Worm (Caenorhabditis elegans): ENCODE measurements around the gene ctsa-4.1.

The ctsa-4.1 gene

ce11 chrII:6355396-6356346, 11.1 kb upstream of the ctsa-4.1 start, which contains the start of gene C32D5.11:
C32D5.11 (minus strand) TSS chrII:6355446.
- peak; percentile 28 for TF ChIP-seq hmg-4 (GFP tag; optimal IDR thresholded peaks at IDR 0.05)
- 0 out of 2 replicates have a peak, but pooled peaks have one; percentile 11 for TF ChIP-seq scrt-1 (GFP tag; IDR thresholded peaks at IDR 0.05)
- no peak for TF ChIP-seq F13C5.2 (tag; optimal IDR thresholded peaks at IDR 0.05)

ce11 chrII:6358232-6358631, 8.6 kb upstream of the ctsa-4.1 start:
- TF ChIP-seq scrt-1 (GFP tag; IDR thresholded peaks at IDR 0.05) (no peak), hmbx-1 (tag; optimal IDR thresholded peaks at IDR 0.05) (no peak), tra-4 (tag; optimal IDR thresholded peaks at IDR 0.05) (no peak), B0310.2 (tag; optimal IDR thresholded peaks at IDR 0.05) (no peak), pes-1 (GFP tag; IDR thresholded peaks at IDR 0.05) (no peak), ceh-36 (tag; optimal IDR thresholded peaks at IDR 0.05) (no peak), ceh-13 (GFP tag; optimal IDR thresholded peaks at IDR 0.05) (no peak), hmg-4 (GFP tag; optimal IDR thresholded peaks at IDR 0.05) (no peak), ets-7 (tag; optimal IDR thresholded peaks at IDR 0.05) (no peak), ama-1 (optimal IDR thresholded peaks at IDR 0.05) (no peak), sea-1 (GFP tag; conservative IDR thresholded peaks at IDR 0.05) (no peak), flt-1 (GFP tag; IDR thresholded peaks at IDR 0.05) (no peak), tbx-37 (GFP tag; conservative IDR thresholded peaks at IDR 0.05) (no peak), F13C5.2 (tag; optimal IDR thresholded peaks at IDR 0.05) (no peak), tbx-11 (GFP tag; IDR thresholded peaks at IDR 0.05) (no peak), aly-1 (tag; optimal IDR thresholded peaks at IDR 0.05) (no peak)

ce11 chrII:6358905-6359304, 7.9 kb upstream of the ctsa-4.1 start, which contains the start of gene C32D5.12:
C32D5.12 (minus strand) TSS chrII:6359005.
- TF ChIP-seq ama-1 (optimal IDR thresholded peaks at IDR 0.05) (no peak), tbx-11 (GFP tag; IDR thresholded peaks at IDR 0.05) (no peak), ceh-36 (tag; optimal IDR thresholded peaks at IDR 0.05) (no peak), aly-1 (tag; optimal IDR thresholded peaks at IDR 0.05) (no peak), pes-1 (GFP tag; IDR thresholded peaks at IDR 0.05) (no peak), ceh-13 (GFP tag; optimal IDR thresholded peaks at IDR 0.05) (no peak), F13C5.2 (tag; optimal IDR thresholded peaks at IDR 0.05) (no peak), tra-4 (tag; optimal IDR thresholded peaks at IDR 0.05) (no peak), tbx-37 (GFP tag; conservative IDR thresholded peaks at IDR 0.05) (no peak), B0310.2 (tag; optimal IDR thresholded peaks at IDR 0.05) (no peak), hnd-1 (tag; optimal IDR thresholded peaks at IDR 0.05) (no peak)

ce11 chrII:6360822-6361221, 6.0 kb upstream of the ctsa-4.1 start, which contains the start of gene K10B2.4:
K10B2.4 (minus strand) TSS chrII:6360959.
- TF ChIP-seq F13C5.2 (tag; optimal IDR thresholded peaks at IDR 0.05), result peak; percentile 1
- TF ChIP-seq B0310.2 (tag; optimal IDR thresholded peaks at IDR 0.05), result no peak

- no peak for TF ChIP-seq tbx-11 (GFP tag; IDR thresholded peaks at IDR 0.05)
- no peak for TF ChIP-seq F13C5.2 (tag; optimal IDR thresholded peaks at IDR 0.05)
- TF ChIP-seq sea-1 (GFP tag; conservative IDR thresholded peaks at IDR 0.05), result no peak
- TF ChIP-seq ceh-13 (GFP tag; optimal IDR thresholded peaks at IDR 0.05), result no peak
- no peak for TF ChIP-seq hmbx-1 (tag; optimal IDR thresholded peaks at IDR 0.05)
- no peak for TF ChIP-seq B0310.2 (tag; optimal IDR thresholded peaks at IDR 0.05)
- TF ChIP-seq scrt-1 (GFP tag; IDR thresholded peaks at IDR 0.05), result no peak
- no peak for TF ChIP-seq ama-1 (optimal IDR thresholded peaks at IDR 0.05)
- no peak for TF ChIP-seq hnd-1 (tag; optimal IDR thresholded peaks at IDR 0.05)
- no peak for TF ChIP-seq tra-4 (tag; optimal IDR thresholded peaks at IDR 0.05)
- no peak for TF ChIP-seq hmg-4 (GFP tag; optimal IDR thresholded peaks at IDR 0.05)
- TF ChIP-seq tbx-37 (GFP tag; conservative IDR thresholded peaks at IDR 0.05), result no peak
- TF ChIP-seq flt-1 (GFP tag; IDR thresholded peaks at IDR 0.05), result no peak
- TF ChIP-seq ets-7 (tag; optimal IDR thresholded peaks at IDR 0.05), result no peak
- no peak for TF ChIP-seq pes-1 (GFP tag; IDR thresholded peaks at IDR 0.05)
- no peak for TF ChIP-seq aly-1 (tag; optimal IDR thresholded peaks at IDR 0.05)
- TF ChIP-seq ceh-36 (tag; optimal IDR thresholded peaks at IDR 0.05), result no peak
These were observed 1.5 kb upstream of the ctsa-4.1 start, which contains the start of the genes ani-2 and clec-88 for ce11 chrII:6365237-6365815. ani-2 (minus strand) TSS chrII:6365367. clec-88 (plus strand) TSS chrII:6365722.

- peak; percentile 50 for TF ChIP-seq hmg-4 (GFP tag; optimal IDR thresholded peaks at IDR 0.05)
- TF ChIP-seq tbx-11 (GFP tag; IDR thresholded peaks at IDR 0.05), result no peak
- no peak for TF ChIP-seq scrt-1 (GFP tag; IDR thresholded peaks at IDR 0.05)
- no peak for TF ChIP-seq tbx-37 (GFP tag; conservative IDR thresholded peaks at IDR 0.05)
- no peak for TF ChIP-seq pes-1 (GFP tag; IDR thresholded peaks at IDR 0.05)
- peak; percentile 27 for TF ChIP-seq ceh-36 (tag; optimal IDR thresholded peaks at IDR 0.05)
These were observed 3.3 kb downstream of the ctsa-4.1 start for ce11 chrII:6370110-6370509.

ce11 chrII:6371003-6371402, 4.2 kb downstream of the ctsa-4.1 start, which contains the start of gene lin-23:
lin-23 (plus strand) TSS chrII:6371303.
- TF ChIP-seq ama-1 (optimal IDR thresholded peaks at IDR 0.05) (no peak), hnd-1 (tag; optimal IDR thresholded peaks at IDR 0.05) (no peak), pes-1 (GFP tag; IDR thresholded peaks at IDR 0.05) (no peak), ceh-36 (tag; optimal IDR thresholded peaks at IDR 0.05) (no peak), ets-7 (tag; optimal IDR thresholded peaks at IDR 0.05) (no peak), flt-1 (GFP tag; IDR thresholded peaks at IDR 0.05) (no peak), scrt-1 (GFP tag; IDR thresholded peaks at IDR 0.05) (no peak), ceh-13 (GFP tag; optimal IDR thresholded peaks at IDR 0.05) (no peak), sea-1 (GFP tag; conservative IDR thresholded peaks at IDR 0.05) (no peak), aly-1 (tag; optimal IDR thresholded peaks at IDR 0.05) (no peak), hmg-4 (GFP tag; optimal IDR thresholded peaks at IDR 0.05) (no peak), F13C5.2 (tag; optimal IDR thresholded peaks at IDR 0.05) (no peak), tbx-11 (GFP tag; IDR thresholded peaks at IDR 0.05) (no peak), tbx-37 (GFP tag; conservative IDR thresholded peaks at IDR 0.05) (no peak)
